Worm (Caenorhabditis elegans) whole organism, late embryonic: ENCODE measurements around the gene daf-14.

ENCODE experiments used
- C08G9.2 ChIP-seq: sonication (generic microtip); optimal IDR thresholded peaks from 2 replicates; lab custom pipeline; 2016; ENCODE audit warnings: mild to moderate bottlenecking, missing genetic modification characterization, moderate library complexity, missing compliant biosample characterization
- C38D4.7 ChIP-seq: fragments of 200-800 bp; sonication (Bioruptor generic); optimal IDR thresholded peaks from 2 replicates; lab custom pipeline; 2018; ENCODE audit warnings: mild to moderate bottlenecking, missing genetic modification characterization, moderate library complexity, missing compliant biosample characterization
- F13H6.1 ChIP-seq: sonication (generic microtip); optimal IDR thresholded peaks from 2 replicates; lab custom pipeline; 2016; ENCODE audit warnings: missing genetic modification characterization, missing compliant biosample characterization
- K02D7.2 ChIP-seq: sonication (generic microtip); optimal IDR thresholded peaks from 2 replicates; lab custom pipeline; 2017; ENCODE audit warnings: mild to moderate bottlenecking, missing genetic modification characterization, missing compliant biosample characterization
- K09A11.1 ChIP-seq: sonication (generic microtip); optimal IDR thresholded peaks from 2 replicates; lab custom pipeline; 2017; ENCODE audit warnings: antibody characterized with exemption, mild to moderate bottlenecking, missing genetic modification characterization, missing compliant biosample characterization; ENCODE audit not compliant: insufficient read depth
- Y22D7AL.16 ChIP-seq: sonication (generic microtip); optimal IDR thresholded peaks from 2 replicates; lab custom pipeline; 2016; ENCODE audit warnings: missing genetic modification characterization, missing compliant biosample characterization
- ama-1 ChIP-seq: fragments of 150-350 bp; optimal IDR thresholded peaks from 2 replicates; lab custom pipeline; 2014
- ceh-19 ChIP-seq: fragments of 200-800 bp; sonication (Bioruptor generic); optimal IDR thresholded peaks from 2 replicates; lab custom pipeline; 2018; ENCODE audit warnings: mild to moderate bottlenecking, missing genetic modification characterization, missing compliant biosample characterization
- ceh-2 ChIP-seq: sonication (generic microtip); optimal IDR thresholded peaks from 2 replicates; lab custom pipeline; 2016; ENCODE audit warnings: missing genotype, missing genetic modification characterization, missing compliant biosample characterization
- ceh-22 ChIP-seq: sonication (generic microtip); optimal IDR thresholded peaks from 2 replicates; lab custom pipeline; 2017; ENCODE audit warnings: missing biosample characterization, missing genetic modification characterization
- ceh-24 ChIP-seq: sonication (generic microtip); optimal IDR thresholded peaks from 2 replicates; lab custom pipeline; 2016; ENCODE audit warnings: mild to moderate bottlenecking, missing genetic modification characterization, missing compliant biosample characterization
- ceh-31 ChIP-seq: sonication (generic microtip); optimal IDR thresholded peaks from 2 replicates; lab custom pipeline; 2016; ENCODE audit warnings: missing genetic modification characterization, missing compliant biosample characterization
- ceh-34 ChIP-seq: sonication (generic microtip); optimal IDR thresholded peaks from 2 replicates; lab custom pipeline; 2016; ENCODE audit warnings: mild to moderate bottlenecking, missing genetic modification characterization, missing compliant biosample characterization
- ceh-45 ChIP-seq: fragments of 200-800 bp; sonication (Bioruptor generic); IDR thresholded peaks from 2 replicates; pipeline ENCODE4 v1.3.6; 2022; ENCODE audit warnings: missing genetic modification reagents, missing genetic modification characterization, missing compliant biosample characterization
- ceh-48 ChIP-seq: sonication (generic microtip); optimal IDR thresholded peaks from 2 replicates; lab custom pipeline; 2016; ENCODE audit warnings: missing genetic modification characterization, inconsistent platforms, missing compliant biosample characterization
- ceh-6 ChIP-seq: fragments of 200-800 bp; sonication (Bioruptor generic); optimal IDR thresholded peaks from 2 replicates; lab custom pipeline; 2018; ENCODE audit warnings: mild to moderate bottlenecking, missing genetic modification characterization, missing compliant biosample characterization
- ceh-9 ChIP-seq: sonication (generic microtip); optimal IDR thresholded peaks from 2 replicates; lab custom pipeline; 2016; ENCODE audit warnings: mild to moderate bottlenecking, missing genetic modification characterization, inconsistent platforms, missing compliant biosample characterization
- che-1 ChIP-seq: sonication (generic microtip); optimal IDR thresholded peaks from 2 replicates; lab custom pipeline; 2016; ENCODE audit warnings: mild to moderate bottlenecking, missing genetic modification characterization, missing compliant biosample characterization
- elt-2 ChIP-seq: sonication (generic microtip); optimal IDR thresholded peaks from 2 replicates; lab custom pipeline; 2016; ENCODE audit warnings: missing genetic modification reagents, missing genetic modification characterization, missing compliant biosample characterization
- ets-4 ChIP-seq: sonication (generic microtip); optimal IDR thresholded peaks from 2 replicates; lab custom pipeline; 2016; ENCODE audit warnings: missing genetic modification characterization, missing compliant biosample characterization
- fax-1 ChIP-seq: sonication (generic microtip); optimal IDR thresholded peaks from 2 replicates; lab custom pipeline; 2016; ENCODE audit warnings: missing genotype, missing genetic modification characterization, missing compliant biosample characterization
- fkh-10 ChIP-seq: fragments of 150-350 bp; optimal IDR thresholded peaks from 2 replicates; lab custom pipeline; 2014; ENCODE audit warnings: missing biosample characterization, missing genetic modification reagents, missing genetic modification characterization
- fkh-6 ChIP-seq: sonication (generic microtip); optimal IDR thresholded peaks from 2 replicates; lab custom pipeline; 2016; ENCODE audit warnings: missing genetic modification characterization, missing compliant biosample characterization
- gmeb-2 ChIP-seq: sonication (generic microtip); optimal IDR thresholded peaks from 2 replicates; lab custom pipeline; 2016; ENCODE audit warnings: missing genetic modification characterization, inconsistent platforms, missing compliant biosample characterization
- hlh-13 ChIP-seq: fragments of 200-800 bp; sonication (Bioruptor generic); optimal IDR thresholded peaks from 2 replicates; lab custom pipeline; 2018; ENCODE audit warnings: mild to moderate bottlenecking, missing genetic modification characterization, missing compliant biosample characterization
- hlh-30 ChIP-seq: sonication (generic microtip); optimal IDR thresholded peaks from 2 replicates; lab custom pipeline; 2017; ENCODE audit warnings: antibody characterized with exemption, missing genetic modification characterization, missing compliant biosample characterization; ENCODE audit not compliant: insufficient read depth
- nhr-232 ChIP-seq: sonication (generic microtip); optimal IDR thresholded peaks from 2 replicates; lab custom pipeline; 2016; ENCODE audit warnings: missing genetic modification characterization, missing compliant biosample characterization
- pat-9 ChIP-seq: fragments of 200-800 bp; sonication (Bioruptor generic); optimal IDR thresholded peaks from 2 replicates; lab custom pipeline; 2018; ENCODE audit warnings: mild to moderate bottlenecking, missing genetic modification characterization, moderate library complexity, missing compliant biosample characterization
- pax-1 ChIP-seq: fragments of 150-350 bp; optimal IDR thresholded peaks from 2 replicates; lab custom pipeline; 2014; ENCODE audit warnings: missing biosample characterization, missing genetic modification characterization
- pha-2 ChIP-seq: sonication (generic microtip); optimal IDR thresholded peaks from 2 replicates; lab custom pipeline; 2017; ENCODE audit warnings: mild to moderate bottlenecking, missing genetic modification characterization, missing compliant biosample characterization
- rnt-1 ChIP-seq: sonication (generic microtip); optimal IDR thresholded peaks from 2 replicates; lab custom pipeline; 2016; ENCODE audit warnings: missing genetic modification characterization, missing compliant biosample characterization
- syd-9 ChIP-seq: sonication (generic microtip); optimal IDR thresholded peaks from 2 replicates; lab custom pipeline; 2016; ENCODE audit warnings: mild to moderate bottlenecking, missing genetic modification characterization, moderate library complexity, missing compliant biosample characterization
- tbx-7 ChIP-seq: sonication (generic microtip); optimal IDR thresholded peaks from 2 replicates; lab custom pipeline; 2016; ENCODE audit warnings: missing genotype, missing genetic modification characterization, missing compliant biosample characterization
- ttx-3 ChIP-seq: sonication (generic microtip); optimal IDR thresholded peaks from 2 replicates; lab custom pipeline; 2016; ENCODE audit warnings: missing genetic modification reagents, missing genetic modification characterization, missing compliant biosample characterization
- unc-55 ChIP-seq: sonication (generic microtip); optimal IDR thresholded peaks from 2 replicates; lab custom pipeline; 2017; ENCODE audit warnings: missing biosample characterization, missing genetic modification reagents, missing genetic modification characterization
- ztf-16 ChIP-seq: sonication (generic microtip); optimal IDR thresholded peaks from 2 replicates; lab custom pipeline; 2017; ENCODE audit warnings: missing genetic modification characterization, missing compliant biosample characterization

The daf-14 gene

ce11 chrIV:10294030-10294429 lies 43.6 kb downstream of the daf-14 start, which contains the start of gene R09E10.6:
Gene R09E10.6, minus strand, starts transcription at chrIV:10294130.
- no peak for TF ChIP-seq Y22D7AL.16 (tag; lab: Kevin White, UChicago)
- no peak for TF ChIP-seq fkh-10
- TF ChIP-seq ceh-45 (GFP tag; lab: Robert Waterston, UW), result no peak
- TF ChIP-seq ceh-6 (GFP tag; lab: Kevin White, UChicago), result no peak
- no peak for TF ChIP-seq ttx-3
- TF ChIP-seq che-1 (tag; lab: Kevin White, UChicago), result no peak
- TF ChIP-seq C08G9.2, result no peak
- TF ChIP-seq fkh-6 (tag; lab: Kevin White, UChicago), result no peak
- TF ChIP-seq pha-2, result no peak
- TF ChIP-seq ztf-16 (tag; lab: Kevin White, UChicago), result no peak
- TF ChIP-seq syd-9 (tag; lab: Kevin White, UChicago), result no peak
- no peak for TF ChIP-seq hlh-30 (tag; lab: Kevin White, UChicago)
- no peak for TF ChIP-seq ceh-34 (tag; lab: Kevin White, UChicago)
- no peak for TF ChIP-seq rnt-1 (tag; lab: Kevin White, UChicago)
- TF ChIP-seq ama-1, result no peak
- TF ChIP-seq pat-9 (tag; lab: Kevin White, UChicago), result no peak
- no peak for TF ChIP-seq fax-1 (tag; lab: Kevin White, UChicago)
- no peak for TF ChIP-seq hlh-13
- TF ChIP-seq unc-55 (GFP tag; lab: Kevin White, UChicago), result no peak

ce11 chrIV:10295084-10295483 lies 44.7 kb downstream of the daf-14 start, which contains the start of gene R09E10.13:
Gene R09E10.13, minus strand, starts transcription at chrIV:10295144.
- TF ChIP-seq rnt-1 (tag; lab: Kevin White, UChicago), result no peak
- no peak for TF ChIP-seq ceh-22 (tag; lab: Kevin White, UChicago)
- TF ChIP-seq ceh-9 (tag; lab: Kevin White, UChicago), result no peak
- no peak for TF ChIP-seq hlh-30 (tag; lab: Kevin White, UChicago)
- TF ChIP-seq K09A11.1 (tag; lab: Kevin White, UChicago), result no peak
- TF ChIP-seq F13H6.1 (tag; lab: Kevin White, UChicago), result no peak
- TF ChIP-seq gmeb-2 (tag; lab: Kevin White, UChicago), result no peak
- no peak for TF ChIP-seq pax-1 (tag; lab: Kevin White, UChicago)
- TF ChIP-seq ceh-2 (tag; lab: Kevin White, UChicago), result no peak
- TF ChIP-seq ceh-31 (tag; lab: Kevin White, UChicago), result no peak
- no peak for TF ChIP-seq ceh-24 (tag; lab: Kevin White, UChicago)
- TF ChIP-seq tbx-7 (tag; lab: Kevin White, UChicago), result no peak
- TF ChIP-seq C38D4.7, result no peak
- no peak for TF ChIP-seq Y22D7AL.16 (tag; lab: Kevin White, UChicago)
- TF ChIP-seq ceh-19 (GFP tag; lab: Kevin White, UChicago), result no peak
- TF ChIP-seq K02D7.2 (tag; lab: Kevin White, UChicago), result no peak
- no peak for TF ChIP-seq pat-9 (tag; lab: Kevin White, UChicago)
- TF ChIP-seq, all 69 proteins: peak for 0

ce11 chrIV:10296036-10296435 lies 45.6 kb downstream of the daf-14 start:
- TF ChIP-seq fkh-10 (no peak), K09A11.1 (tag; lab: Kevin White, UChicago) (no peak), ceh-31 (tag; lab: Kevin White, UChicago) (no peak)
- TF ChIP-seq, all 69 proteins: peak for 0

ce11 chrIV:10302203-10302602 lies 51.8 kb downstream of the daf-14 start, which contains the start of gene R09E10.5:
Gene R09E10.5, minus strand, starts transcription at chrIV:10302303.
- TF ChIP-seq ceh-2 (tag; lab: Kevin White, UChicago), result no peak
- TF ChIP-seq ets-4, result no peak
- no peak for TF ChIP-seq K02D7.2 (tag; lab: Kevin White, UChicago)
- TF ChIP-seq elt-2 (tag; lab: Kevin White, UChicago), result no peak
- no peak for TF ChIP-seq ceh-9 (tag; lab: Kevin White, UChicago)
- no peak for TF ChIP-seq fkh-10
- no peak for TF ChIP-seq ceh-48 (tag; lab: Kevin White, UChicago)
- TF ChIP-seq ztf-16 (tag; lab: Kevin White, UChicago), result no peak
- TF ChIP-seq K09A11.1 (tag; lab: Kevin White, UChicago), result no peak
- TF ChIP-seq tbx-7 (tag; lab: Kevin White, UChicago), result no peak
- no peak for TF ChIP-seq fax-1 (tag; lab: Kevin White, UChicago)
- TF ChIP-seq nhr-232 (tag; lab: Kevin White, UChicago), result no peak
